Worm (Caenorhabditis elegans): ENCODE data around the gene wago-10.
A peak's percentile ranks its signal among the peaks of the same experiment; 100 is the strongest.

wago-10 gene

ce11 chrV:311485-312090, 31.6 kb upstream of the wago-10 start, which contains the start of gene phf-10 (continued):
- TF ChIP-seq ceh-91 (GFP tag; IDR thresholded peaks at IDR 0.05) (peak; percentile 31; the same call in 1 of the 2 replicates), cebp-1 (GFP tag; IDR thresholded peaks at IDR 0.05) (no peak), cebp-1 (tag; optimal IDR thresholded peaks at IDR 0.05) (peak; percentile 3), lin-54 (GFP tag; optimal IDR thresholded peaks at IDR 0.05) (peak; percentile 40), efl-1 (GFP tag; optimal IDR thresholded peaks at IDR 0.05) (peak; percentile 87), Y56A3A.18 (GFP tag; IDR thresholded peaks at IDR 0.05) (no peak), xnd-1 (tag; optimal IDR thresholded peaks at IDR 0.05) (peak; percentile 32), B0261.1 (tag; optimal IDR thresholded peaks at IDR 0.05) (no peak), nhr-90 (tag; optimal IDR thresholded peaks at IDR 0.05) (no peak), lsl-1 (GFP tag; optimal IDR thresholded peaks at IDR 0.05) (peak; percentile 19)

- peak; percentile 14 for TF ChIP-seq lsl-1 (GFP tag; optimal IDR thresholded peaks at IDR 0.05)
- TF ChIP-seq akir-1 (GFP tag; optimal IDR thresholded peaks at IDR 0.05) = no peak
Measured at ce11 chrV:312421-312820, 30.8 kb upstream of the wago-10 start, which contains the start of gene nhr-15. Gene nhr-15 (plus strand): TSS chrV:312721.

- 0 out of 2 replicates have a peak, but pooled peaks have one; percentile 23 for TF ChIP-seq dox-1 (GFP tag; IDR thresholded peaks at IDR 0.05)
Measured at ce11 chrV:316919-317318, 26.3 kb upstream of the wago-10 start.

ce11 chrV:320009-320408, 23.2 kb upstream of the wago-10 start:
- TF ChIP-seq lir-1 (GFP tag; conservative IDR thresholded peaks at IDR 0.05) (no peak), ZK185.1 (tag; optimal IDR thresholded peaks at IDR 0.05; ENCODE audit: poor library complexity, severe bottlenecking) (no peak), hrde-1 (tag; optimal IDR thresholded peaks at IDR 0.05; ENCODE audit: borderline replicate concordance) (no peak), attf-6 (GFP tag; IDR thresholded peaks at IDR 0.05) (no peak), F57C9.4 (tag; optimal IDR thresholded peaks at IDR 0.05) (no peak), ztf-6 (GFP tag; IDR thresholded peaks at IDR 0.05) (no peak), C06A6.2 (GFP tag; conservative IDR thresholded peaks at IDR 0.05) (no peak), lin-35 (GFP tag; optimal IDR thresholded peaks at IDR 0.05) (no peak), ztf-18 (tag; optimal IDR thresholded peaks at IDR 0.05) (no peak), dox-1 (GFP tag; IDR thresholded peaks at IDR 0.05) (no peak), cebp-2 (GFP tag; IDR thresholded peaks at IDR 0.05) (no peak), somi-1 (GFP tag; optimal IDR thresholded peaks at IDR 0.05) (no peak)

ce11 chrV:330625-331024, 12.6 kb upstream of the wago-10 start, which contains the start of gene abt-4:
Gene abt-4 (minus strand): TSS chrV:330725.
- TF ChIP-seq D2030.7 (GFP tag; IDR thresholded peaks at IDR 0.05) = no peak
- TF ChIP-seq efl-1 (GFP tag; optimal IDR thresholded peaks at IDR 0.05) = no peak
- no peak for TF ChIP-seq ccch-3 (GFP tag; optimal IDR thresholded peaks at IDR 0.05)
- no peak for TF ChIP-seq Y79H2A.3 (GFP tag; conservative IDR thresholded peaks at IDR 0.05)
- TF ChIP-seq lin-26 (GFP tag; IDR thresholded peaks at IDR 0.05) = no peak
- no peak for TF ChIP-seq lin-40 (tag; optimal IDR thresholded peaks at IDR 0.05)
- TF ChIP-seq ztf-22 (GFP tag; optimal IDR thresholded peaks at IDR 0.05) = no peak
- no peak for TF ChIP-seq snpc-1.1 (tag; optimal IDR thresholded peaks at IDR 0.05; ENCODE audit: insufficient read depth)
- no peak for TF ChIP-seq zim-3 (tag; optimal IDR thresholded peaks at IDR 0.05)
- no peak for TF ChIP-seq die-1 (tag; optimal IDR thresholded peaks at IDR 0.05)
- TF ChIP-seq unc-130 (GFP tag; optimal IDR thresholded peaks at IDR 0.05) = no peak
- TF ChIP-seq ama-1 (optimal IDR thresholded peaks at IDR 0.05) = no peak
- TF ChIP-seq ama-1 (GFP tag; optimal IDR thresholded peaks at IDR 0.05) = no peak
- TF ChIP-seq madf-10 (tag; optimal IDR thresholded peaks at IDR 0.05) = no peak
- TF ChIP-seq ztf-25 (GFP tag; IDR thresholded peaks at IDR 0.05) = no peak
- no peak for TF ChIP-seq F37B4.10 (GFP tag; IDR thresholded peaks at IDR 0.05)
- TF ChIP-seq unc-62 (GFP tag; optimal IDR thresholded peaks at IDR 0.05) = no peak
- TF ChIP-seq Y56A3A.18 (GFP tag; IDR thresholded peaks at IDR 0.05) = no peak
- no peak for TF ChIP-seq athp-1 (tag; optimal IDR thresholded peaks at IDR 0.05)
- no peak for TF ChIP-seq mel-28 (tag; optimal IDR thresholded peaks at IDR 0.05; ENCODE audit: borderline replicate concordance)
- TF ChIP-seq xnd-1 (tag; optimal IDR thresholded peaks at IDR 0.05) = no peak
